Worm (Caenorhabditis elegans): ENCODE measurements around the gene toca-1.

Gene toca-1

DNA sequence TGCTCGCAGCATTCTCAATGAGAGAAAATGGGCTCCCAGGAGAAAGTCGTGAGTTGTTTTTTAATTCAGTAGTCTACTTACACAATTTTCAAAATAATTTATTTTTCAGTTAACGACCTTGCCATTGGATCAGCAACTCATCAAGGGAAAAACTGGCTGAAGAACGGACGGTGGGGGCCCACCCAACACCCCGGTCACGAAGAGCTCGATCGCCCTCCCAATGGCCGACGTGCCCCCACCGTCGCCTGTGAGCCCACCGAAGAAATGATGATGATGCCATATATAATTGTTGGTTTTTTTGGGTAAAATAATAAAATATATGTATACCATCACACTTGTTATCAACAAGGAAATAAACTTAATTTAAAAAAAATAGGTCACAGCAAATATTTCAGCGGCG is 18.4 kb downstream of the toca-1 start:
- TF ChIP-seq sea-1 (GFP tag; conservative IDR thresholded peaks at IDR 0.05) (no peak), tbx-37 (GFP tag; conservative IDR thresholded peaks at IDR 0.05) (no peak), ets-7 (tag; optimal IDR thresholded peaks at IDR 0.05) (no peak), tra-4 (tag; optimal IDR thresholded peaks at IDR 0.05) (no peak), hmg-4 (GFP tag; optimal IDR thresholded peaks at IDR 0.05) (no peak), scrt-1 (GFP tag; IDR thresholded peaks at IDR 0.05) (no peak), flt-1 (GFP tag; IDR thresholded peaks at IDR 0.05) (no peak), hmbx-1 (tag; optimal IDR thresholded peaks at IDR 0.05) (no peak), tbx-11 (GFP tag; IDR thresholded peaks at IDR 0.05) (no peak), ama-1 (optimal IDR thresholded peaks at IDR 0.05) (no peak), aly-1 (tag; optimal IDR thresholded peaks at IDR 0.05) (no peak), F13C5.2 (tag; optimal IDR thresholded peaks at IDR 0.05) (no peak), ceh-36 (tag; optimal IDR thresholded peaks at IDR 0.05) (no peak), hnd-1 (tag; optimal IDR thresholded peaks at IDR 0.05) (no peak), ceh-13 (GFP tag; optimal IDR thresholded peaks at IDR 0.05) (no peak), pes-1 (GFP tag; IDR thresholded peaks at IDR 0.05) (no peak)

DNA sequence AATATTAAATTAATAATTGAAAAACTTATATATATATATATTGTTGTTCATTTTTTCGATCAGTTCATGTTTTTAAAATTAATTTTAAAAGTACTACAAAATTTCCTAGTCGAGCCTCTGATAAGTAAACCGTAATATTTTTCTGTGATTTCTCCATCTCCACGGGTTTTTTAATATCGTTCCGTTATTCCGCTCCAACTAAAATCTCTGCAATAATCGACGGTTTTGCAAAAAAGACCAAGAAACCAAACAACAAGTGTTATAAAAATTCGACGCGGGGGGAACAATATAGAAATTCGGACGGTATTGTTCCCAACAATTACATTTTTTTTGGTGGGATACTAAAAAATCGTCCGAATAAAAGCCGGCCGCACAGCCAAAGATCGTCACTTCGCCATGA is 18.8 kb downstream of the toca-1 start, which contains the start of gene F09E10.1:
Gene F09E10.1 (plus strand): TSS at position 301 of the 400 bp plus-strand sequence.
- TF ChIP-seq pes-1 (GFP tag; IDR thresholded peaks at IDR 0.05) = no peak
- no peak for TF ChIP-seq sea-1 (GFP tag; conservative IDR thresholded peaks at IDR 0.05)
- no peak for TF ChIP-seq scrt-1 (GFP tag; IDR thresholded peaks at IDR 0.05)
- TF ChIP-seq hnd-1 (tag; optimal IDR thresholded peaks at IDR 0.05) = no peak
- no peak for TF ChIP-seq aly-1 (tag; optimal IDR thresholded peaks at IDR 0.05)
- TF ChIP-seq tra-4 (tag; optimal IDR thresholded peaks at IDR 0.05) = no peak
- no peak for TF ChIP-seq F13C5.2 (tag; optimal IDR thresholded peaks at IDR 0.05)
- TF ChIP-seq hmg-4 (GFP tag; optimal IDR thresholded peaks at IDR 0.05) = no peak
- TF ChIP-seq ama-1 (optimal IDR thresholded peaks at IDR 0.05) = no peak
- no peak for TF ChIP-seq ceh-13 (GFP tag; optimal IDR thresholded peaks at IDR 0.05)
- TF ChIP-seq flt-1 (GFP tag; IDR thresholded peaks at IDR 0.05) = no peak
- TF ChIP-seq ceh-36 (tag; optimal IDR thresholded peaks at IDR 0.05) = no peak

DNA sequence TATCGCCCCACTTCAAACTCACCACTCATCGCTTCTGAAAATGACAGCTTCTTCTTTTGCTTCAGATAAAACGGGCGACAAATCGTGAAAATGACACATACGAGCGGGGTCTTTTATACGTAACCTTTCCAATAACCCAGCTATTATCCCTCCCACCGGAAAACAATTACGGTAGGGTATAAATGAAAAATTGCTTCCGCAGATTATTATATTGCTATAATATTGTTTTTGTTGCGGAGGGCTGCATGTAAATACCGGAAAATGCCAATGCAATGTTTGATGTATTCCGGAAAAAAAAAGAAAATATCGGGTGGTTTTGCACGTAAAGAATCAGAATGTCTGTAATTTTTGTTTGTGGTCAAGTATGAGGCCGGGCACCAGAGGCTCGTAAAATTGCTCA is 19.5 kb downstream of the toca-1 start, which contains the start of gene F09E10.7:
Gene F09E10.7 (minus strand): TSS at position 101 of the 400 bp plus-strand sequence.
- TF ChIP-seq hmbx-1 (tag; optimal IDR thresholded peaks at IDR 0.05) (no peak), tbx-37 (GFP tag; conservative IDR thresholded peaks at IDR 0.05) (no peak), hnd-1 (tag; optimal IDR thresholded peaks at IDR 0.05) (no peak), flt-1 (GFP tag; IDR thresholded peaks at IDR 0.05) (no peak), aly-1 (tag; optimal IDR thresholded peaks at IDR 0.05) (no peak), ceh-36 (tag; optimal IDR thresholded peaks at IDR 0.05) (no peak), pes-1 (GFP tag; IDR thresholded peaks at IDR 0.05) (no peak)

DNA sequence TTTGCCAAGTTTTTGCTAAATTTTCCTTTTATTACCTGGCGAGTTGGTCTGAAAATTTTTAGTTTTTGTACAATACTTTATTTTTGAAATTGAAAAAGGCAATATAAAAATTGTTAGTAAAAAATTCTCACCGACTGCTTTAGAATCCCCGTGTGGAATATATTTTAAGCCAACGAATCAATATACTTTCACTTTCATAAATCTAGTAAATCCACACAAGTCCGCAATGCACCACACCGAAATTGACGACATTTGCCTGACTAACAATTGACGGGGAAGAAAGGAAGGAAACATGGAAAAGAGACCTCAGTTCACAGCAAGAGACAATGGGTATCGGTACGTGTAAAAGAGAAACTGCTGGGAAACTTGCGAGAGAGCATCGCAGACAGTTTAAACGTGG is 21.8 kb downstream of the toca-1 start:
- TF ChIP-seq ama-1 (optimal IDR thresholded peaks at IDR 0.05) (no peak), ets-7 (tag; optimal IDR thresholded peaks at IDR 0.05) (no peak), tbx-37 (GFP tag; conservative IDR thresholded peaks at IDR 0.05) (no peak), tbx-11 (GFP tag; IDR thresholded peaks at IDR 0.05) (no peak), sea-1 (GFP tag; conservative IDR thresholded peaks at IDR 0.05) (no peak), B0310.2 (tag; optimal IDR thresholded peaks at IDR 0.05) (no peak), aly-1 (tag; optimal IDR thresholded peaks at IDR 0.05) (no peak), flt-1 (GFP tag; IDR thresholded peaks at IDR 0.05) (no peak), F13C5.2 (tag; optimal IDR thresholded peaks at IDR 0.05) (no peak), pes-1 (GFP tag; IDR thresholded peaks at IDR 0.05) (no peak), hmg-4 (GFP tag; optimal IDR thresholded peaks at IDR 0.05) (no peak), hmbx-1 (tag; optimal IDR thresholded peaks at IDR 0.05) (no peak), hnd-1 (tag; optimal IDR thresholded peaks at IDR 0.05) (no peak), tra-4 (tag; optimal IDR thresholded peaks at IDR 0.05) (no peak), scrt-1 (GFP tag; IDR thresholded peaks at IDR 0.05) (no peak), ceh-36 (tag; optimal IDR thresholded peaks at IDR 0.05) (no peak)

DNA sequence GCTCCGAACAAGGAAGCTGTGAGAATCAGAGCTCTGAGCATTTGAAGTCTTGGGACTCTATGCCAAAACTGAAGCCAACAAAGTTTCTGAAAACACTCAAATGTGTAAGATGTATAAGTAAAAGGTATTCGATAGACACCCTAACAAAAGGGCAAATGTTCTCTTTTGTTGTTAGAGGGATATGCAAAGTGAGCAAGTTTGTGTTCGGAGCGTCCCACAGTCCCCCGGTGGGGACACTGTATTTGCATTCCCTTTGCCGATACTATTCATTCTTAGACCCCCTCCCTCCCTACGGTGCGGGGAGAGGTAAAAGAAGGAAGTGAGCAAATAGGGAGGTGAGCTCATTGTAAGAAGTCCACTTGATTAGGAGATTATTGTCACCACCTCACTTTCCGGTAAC is 23.7 kb downstream of the toca-1 start, which contains the start of gene F09E10.6:
Gene F09E10.6 (minus strand): TSS at position 101 of the 400 bp plus-strand sequence.
- TF ChIP-seq tbx-37 (GFP tag; conservative IDR thresholded peaks at IDR 0.05) (no peak), ceh-36 (tag; optimal IDR thresholded peaks at IDR 0.05) (no peak), ets-7 (tag; optimal IDR thresholded peaks at IDR 0.05) (no peak), sea-1 (GFP tag; conservative IDR thresholded peaks at IDR 0.05) (no peak)

DNA sequence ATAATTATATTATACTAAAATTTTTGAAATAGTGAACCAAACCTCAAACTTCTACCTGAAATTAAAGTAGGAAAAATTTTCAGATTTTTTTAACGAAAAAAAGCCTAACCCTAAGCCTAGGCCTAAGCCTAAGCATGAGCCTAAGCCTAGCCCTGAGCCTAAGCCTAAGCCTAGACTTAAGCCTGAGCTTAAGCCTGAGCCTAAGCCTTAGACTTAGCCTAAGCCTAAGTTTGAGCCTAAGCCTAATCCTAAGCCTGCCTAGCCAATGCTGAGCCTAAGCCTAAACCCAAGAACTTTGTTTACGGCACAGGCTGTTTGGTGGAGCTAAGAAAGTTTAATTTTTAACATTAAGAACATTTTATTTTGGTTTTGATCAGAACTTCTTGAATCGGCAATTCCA is 25.3 kb downstream of the toca-1 start:
- no peak for TF ChIP-seq ceh-13 (GFP tag; optimal IDR thresholded peaks at IDR 0.05)
- TF ChIP-seq ceh-36 (tag; optimal IDR thresholded peaks at IDR 0.05) = peak; percentile 63

DNA sequence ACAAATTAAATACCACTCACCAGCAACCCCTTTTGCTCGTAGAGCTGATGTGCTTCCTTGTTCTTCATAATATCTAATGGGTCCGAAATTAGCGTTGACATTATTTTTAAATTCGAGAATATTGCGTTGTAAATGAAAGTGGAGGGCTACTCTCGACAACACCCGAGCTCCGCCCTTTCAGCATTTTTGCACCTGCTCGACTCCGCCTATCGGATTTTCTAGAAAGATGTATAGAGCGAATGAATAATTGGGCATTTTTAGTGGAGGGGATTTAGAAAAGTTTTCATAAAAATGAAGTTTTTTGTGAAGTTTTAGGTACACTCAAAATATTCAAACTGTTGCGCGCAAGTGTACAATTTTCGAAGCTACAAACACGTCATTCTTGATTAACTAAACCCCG is 27.0 kb downstream of the toca-1 start, which contains the start of gene F09E10.5:
Gene F09E10.5 (minus strand): TSS at position 101 of the 400 bp plus-strand sequence.
- no peak for TF ChIP-seq sea-1 (GFP tag; conservative IDR thresholded peaks at IDR 0.05)
- TF ChIP-seq ceh-36 (tag; optimal IDR thresholded peaks at IDR 0.05) = no peak
- TF ChIP-seq ama-1 (optimal IDR thresholded peaks at IDR 0.05) = no peak
- no peak for TF ChIP-seq F13C5.2 (tag; optimal IDR thresholded peaks at IDR 0.05)
- TF ChIP-seq flt-1 (GFP tag; IDR thresholded peaks at IDR 0.05) = no peak
- TF ChIP-seq pes-1 (GFP tag; IDR thresholded peaks at IDR 0.05) = no peak
- no peak for TF ChIP-seq hnd-1 (tag; optimal IDR thresholded peaks at IDR 0.05)
- no peak for TF ChIP-seq scrt-1 (GFP tag; IDR thresholded peaks at IDR 0.05)
- no peak for TF ChIP-seq aly-1 (tag; optimal IDR thresholded peaks at IDR 0.05)

DNA sequence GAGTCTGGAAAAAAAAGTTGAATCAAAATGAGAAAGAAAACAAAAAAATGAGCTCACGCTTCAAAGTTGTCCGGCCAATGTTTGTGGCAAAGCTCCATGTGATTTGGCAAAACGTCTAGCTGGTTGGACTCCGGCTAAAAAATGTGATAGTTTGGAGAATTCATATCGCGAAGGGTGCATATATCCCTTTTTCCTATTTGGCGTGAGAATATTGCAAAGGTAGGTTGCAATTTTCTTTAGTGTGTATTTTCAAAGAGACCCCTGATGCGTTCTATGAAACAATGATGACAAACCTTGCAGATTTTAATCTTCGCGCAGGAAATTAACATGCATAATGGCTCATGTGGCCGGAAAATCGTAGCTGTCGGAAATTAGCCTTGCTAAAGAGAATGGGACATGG is 29.1 kb downstream of the toca-1 start:
- TF ChIP-seq hmbx-1 (tag; optimal IDR thresholded peaks at IDR 0.05) (no peak), F13C5.2 (tag; optimal IDR thresholded peaks at IDR 0.05) (no peak), B0310.2 (tag; optimal IDR thresholded peaks at IDR 0.05) (no peak), flt-1 (GFP tag; IDR thresholded peaks at IDR 0.05) (no peak), tbx-11 (GFP tag; IDR thresholded peaks at IDR 0.05) (no peak), aly-1 (tag; optimal IDR thresholded peaks at IDR 0.05) (no peak), hmg-4 (GFP tag; optimal IDR thresholded peaks at IDR 0.05) (no peak), ceh-13 (GFP tag; optimal IDR thresholded peaks at IDR 0.05) (no peak), hnd-1 (tag; optimal IDR thresholded peaks at IDR 0.05) (no peak), tra-4 (tag; optimal IDR thresholded peaks at IDR 0.05) (no peak), ceh-36 (tag; optimal IDR thresholded peaks at IDR 0.05) (no peak)

Data from whole organism, early embryonic.